Worm (Caenorhabditis elegans) whole organism, midembryonic: ENCODE results near the gene Y49F6C.8.

Source experiments
- T22C8.4 ChIP-seq: fragments of 200-800 bp; sonication (Bioruptor generic); IDR thresholded peaks from 2 replicates; pipeline ENCODE4 v1.3.6; 2022; ENCODE audit warnings: missing genetic modification characterization, missing compliant biosample characterization
- cog-1 ChIP-seq: sonication (generic microtip); optimal IDR thresholded peaks from 2 replicates; lab custom pipeline; 2016; ENCODE audit warnings: missing genetic modification characterization, missing compliant biosample characterization
- flt-1 ChIP-seq: fragments of 200-800 bp; sonication (Bioruptor generic); IDR thresholded peaks from 2 replicates; pipeline ENCODE4 v1.3.6; 2022; ENCODE audit warnings: missing genetic modification characterization, missing compliant biosample characterization
- klf-2 ChIP-seq: fragments of 200-800 bp; sonication (Bioruptor generic); conservative IDR thresholded peaks from 2 replicates; pipeline ENCODE4 v1.3.6; 2022; ENCODE audit warnings: missing genetic modification reagents, missing genetic modification characterization, missing compliant biosample characterization
- med-1 ChIP-seq: sonication (generic microtip); optimal IDR thresholded peaks from 2 replicates; lab custom pipeline; 2017; ENCODE audit warnings: missing genetic modification characterization, mild to moderate bottlenecking, missing compliant biosample characterization, antibody characterized with exemption, missing genetic modification reagents; ENCODE audit not compliant: insufficient read depth
- ref-1 ChIP-seq: fragments of 200-800 bp; sonication (Bioruptor generic); conservative IDR thresholded peaks from 2 replicates; pipeline ENCODE4 v1.3.6; 2022; ENCODE audit warnings: missing genetic modification reagents, missing genetic modification characterization, missing compliant biosample characterization
- tab-1 ChIP-seq: fragments of 200-800 bp; sonication (Bioruptor generic); IDR thresholded peaks from 2 replicates; pipeline ENCODE4 v1.3.6; 2022; ENCODE audit warnings: missing genetic modification characterization, missing compliant biosample characterization
- ztf-23 ChIP-seq: fragments of 200-800 bp; sonication (Bioruptor generic); IDR thresholded peaks from 2 replicates; pipeline ENCODE4 v1.3.6; 2022; ENCODE audit warnings: missing genetic modification reagents, missing genetic modification characterization, missing compliant biosample characterization
- ztf-29 ChIP-seq: fragments of 200-800 bp; sonication (Bioruptor generic); IDR thresholded peaks from 2 replicates; pipeline ENCODE4 v1.3.6; 2022; ENCODE audit warnings: missing genetic modification reagents, missing genetic modification characterization, missing compliant biosample characterization

Gene Y49F6C.8

DNA sequence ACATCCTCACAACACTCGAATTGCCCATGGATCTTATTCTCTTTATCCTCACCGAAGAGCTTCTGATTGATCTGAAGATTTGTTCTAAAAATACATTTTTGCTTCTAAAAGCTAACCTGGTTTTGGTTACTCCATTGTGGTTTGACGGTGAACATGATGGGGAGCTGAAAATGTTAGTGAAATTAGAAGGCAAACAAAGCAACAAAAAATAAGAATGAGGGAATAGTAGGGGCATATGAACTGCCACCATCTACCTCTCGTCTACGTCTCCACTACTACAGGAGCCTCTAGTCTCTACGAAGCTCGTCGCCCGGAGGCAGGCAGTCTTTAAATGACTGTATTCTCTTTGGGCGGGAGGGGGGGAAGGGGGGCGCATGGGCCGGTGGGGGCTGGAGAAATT is 15.8 kb upstream of the Y49F6C.8 start, which contains the start of gene T06D4.2:
Gene T06D4.2, minus strand, starts transcription at position 170 of the 400 bp plus-strand sequence.
- TF ChIP-seq ztf-29 (GFP tag; lab: Robert Waterston, UW) (no peak), klf-2 (GFP tag; lab: Robert Waterston, UW) (no peak), ref-1 (GFP tag; lab: Robert Waterston, UW) (no peak), cog-1 (tag; lab: Kevin White, UChicago) (no peak), tab-1 (GFP tag; lab: Robert Waterston, UW) (no peak), ztf-23 (GFP tag; lab: Robert Waterston, UW) (no peak), med-1 (GFP tag; lab: Kevin White, UChicago) (no peak), flt-1 (no peak), T22C8.4 (GFP tag; lab: Robert Waterston, UW) (no peak)

- TF ChIP-seq ztf-23 (GFP tag; lab: Robert Waterston, UW) = no peak
- TF ChIP-seq tab-1 (GFP tag; lab: Robert Waterston, UW) = no peak
- TF ChIP-seq med-1 (GFP tag; lab: Kevin White, UChicago) = no peak
- TF ChIP-seq ztf-29 (GFP tag; lab: Robert Waterston, UW) = no peak
- TF ChIP-seq T22C8.4 (GFP tag; lab: Robert Waterston, UW) = no peak
- no peak for TF ChIP-seq klf-2 (GFP tag; lab: Robert Waterston, UW)
- TF ChIP-seq ref-1 (GFP tag; lab: Robert Waterston, UW) = no peak
- TF ChIP-seq cog-1 (tag; lab: Kevin White, UChicago) = no peak
- TF ChIP-seq flt-1 = no peak
These were observed 13.2 kb upstream of the Y49F6C.8 start for ce11 chrII:3383116-3383515.

DNA sequence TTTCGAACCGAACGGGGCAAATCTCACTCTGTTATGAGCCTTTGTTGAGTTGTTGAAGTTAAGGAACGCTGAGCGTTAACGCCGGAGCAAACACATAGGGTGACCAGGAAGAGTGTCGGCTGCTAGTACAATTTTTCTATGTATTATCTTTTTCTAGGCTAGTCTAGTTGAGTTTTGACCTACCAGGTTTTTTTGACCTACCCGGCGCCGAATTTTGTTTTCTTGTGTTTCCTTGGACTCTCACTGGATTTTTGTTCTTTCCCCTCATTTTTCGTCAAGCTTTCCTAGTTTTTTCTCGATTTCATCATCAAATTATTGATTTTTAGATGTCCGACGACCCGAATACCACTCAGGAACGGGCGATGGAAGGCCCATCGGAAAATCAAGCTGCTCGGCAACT is 11.6 kb upstream of the Y49F6C.8 start, which contains the start of gene T06D4.1:
Gene T06D4.1, plus strand, starts transcription at position 321 of the 400 bp plus-strand sequence.
- TF ChIP-seq T22C8.4 (GFP tag; lab: Robert Waterston, UW) (no peak), cog-1 (tag; lab: Kevin White, UChicago) (no peak), med-1 (GFP tag; lab: Kevin White, UChicago) (no peak), flt-1 (no peak), klf-2 (GFP tag; lab: Robert Waterston, UW) (no peak), ztf-23 (GFP tag; lab: Robert Waterston, UW) (no peak)

ce11 chrII:3378275-3378674 is 8.4 kb upstream of the Y49F6C.8 start, which contains the start of gene Y49F6C.2:
Y49F6C.2 (plus strand) TSS chrII:3378575.
- TF ChIP-seq ztf-23 (GFP tag; lab: Robert Waterston, UW) = no peak
- no peak for TF ChIP-seq ref-1 (GFP tag; lab: Robert Waterston, UW)
- TF ChIP-seq klf-2 (GFP tag; lab: Robert Waterston, UW) = no peak
- TF ChIP-seq med-1 (GFP tag; lab: Kevin White, UChicago) = no peak
- TF ChIP-seq cog-1 (tag; lab: Kevin White, UChicago) = no peak
- TF ChIP-seq T22C8.4 (GFP tag; lab: Robert Waterston, UW) = no peak
- no peak for TF ChIP-seq tab-1 (GFP tag; lab: Robert Waterston, UW)
- TF ChIP-seq flt-1 = no peak
- TF ChIP-seq ztf-29 (GFP tag; lab: Robert Waterston, UW) = no peak

DNA sequence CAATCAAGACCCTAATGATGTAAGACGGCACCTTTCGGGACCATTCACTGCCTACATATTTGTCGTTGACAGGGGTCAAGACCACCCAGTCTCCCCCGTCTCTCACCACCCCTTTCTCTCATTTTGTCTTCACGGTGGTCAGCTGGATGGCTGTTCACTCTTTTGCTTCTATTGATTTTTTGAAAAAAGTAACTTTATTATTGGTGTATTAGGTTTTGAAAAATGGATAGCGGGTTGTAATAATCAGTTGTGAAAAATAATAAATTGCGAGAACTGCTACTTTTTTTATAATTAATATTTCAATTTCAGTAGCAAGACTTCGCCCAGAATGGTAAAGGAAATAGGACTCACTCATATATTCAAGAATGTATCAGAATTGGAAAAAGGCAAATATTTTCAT is 6.9 kb upstream of the Y49F6C.8 start, which contains the start of gene bath-9:
Gene bath-9, plus strand, starts transcription at position 301 of the 400 bp plus-strand sequence.
- TF ChIP-seq tab-1 (GFP tag; lab: Robert Waterston, UW) = no peak
- TF ChIP-seq ref-1 (GFP tag; lab: Robert Waterston, UW) = no peak
- no peak for TF ChIP-seq T22C8.4 (GFP tag; lab: Robert Waterston, UW)
- no peak for TF ChIP-seq cog-1 (tag; lab: Kevin White, UChicago)
- no peak for TF ChIP-seq ztf-23 (GFP tag; lab: Robert Waterston, UW)

ce11 chrII:3375302-3375701 is 5.4 kb upstream of the Y49F6C.8 start:
- TF ChIP-seq cog-1 (tag; lab: Kevin White, UChicago) = no peak
- TF ChIP-seq ref-1 (GFP tag; lab: Robert Waterston, UW) = no peak
- TF ChIP-seq T22C8.4 (GFP tag; lab: Robert Waterston, UW) = no peak
- TF ChIP-seq klf-2 (GFP tag; lab: Robert Waterston, UW) = no peak
- no peak for TF ChIP-seq tab-1 (GFP tag; lab: Robert Waterston, UW)

DNA sequence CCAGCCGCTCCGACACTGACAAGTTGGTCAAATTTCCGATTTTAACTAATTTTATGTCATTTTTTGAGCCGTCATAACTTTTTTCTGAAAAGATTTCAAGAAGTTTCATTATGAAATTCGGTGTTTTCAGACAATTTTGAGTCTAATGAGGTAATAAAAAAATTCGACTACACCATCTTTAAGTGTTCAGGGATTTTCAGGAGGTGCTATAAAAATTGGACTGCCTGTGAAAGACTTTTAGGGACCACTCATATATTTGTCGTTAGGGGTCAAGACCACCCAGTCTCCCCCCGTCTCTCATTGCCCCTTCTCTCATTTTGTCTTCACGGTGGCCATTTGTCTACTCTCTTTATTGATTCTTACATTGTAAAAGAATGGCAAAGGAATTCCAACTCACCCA is 4.9 kb upstream of the Y49F6C.8 start, which contains the start of gene bath-10:
Gene bath-10, plus strand, starts transcription at position 301 of the 400 bp plus-strand sequence.
- TF ChIP-seq klf-2 (GFP tag; lab: Robert Waterston, UW) = no peak
- TF ChIP-seq tab-1 (GFP tag; lab: Robert Waterston, UW) = no peak
- TF ChIP-seq ztf-23 (GFP tag; lab: Robert Waterston, UW) = no peak
- no peak for TF ChIP-seq ztf-29 (GFP tag; lab: Robert Waterston, UW)
- TF ChIP-seq med-1 (GFP tag; lab: Kevin White, UChicago) = no peak
- TF ChIP-seq T22C8.4 (GFP tag; lab: Robert Waterston, UW) = no peak
- TF ChIP-seq flt-1 = no peak
- no peak for TF ChIP-seq cog-1 (tag; lab: Kevin White, UChicago)
- no peak for TF ChIP-seq ref-1 (GFP tag; lab: Robert Waterston, UW)

DNA sequence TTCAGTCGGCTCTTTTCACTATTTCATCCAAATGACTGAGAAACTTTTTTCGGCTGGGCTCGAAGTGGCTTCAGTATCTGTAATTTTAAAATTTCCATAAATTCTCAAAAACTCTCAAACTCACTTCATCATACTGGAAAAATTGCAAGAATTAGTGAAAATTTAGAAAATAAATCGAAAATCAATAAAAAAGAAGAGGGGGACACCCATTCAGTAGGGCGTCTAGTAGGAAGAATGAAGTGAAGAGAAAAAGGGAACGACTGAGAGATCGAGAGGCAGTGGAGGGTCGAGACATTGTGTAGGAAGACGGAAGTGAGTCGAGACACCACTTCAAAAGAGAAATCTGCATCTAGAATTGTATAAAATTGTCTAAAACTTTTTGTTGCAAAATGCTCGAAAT is 4.0 kb upstream of the Y49F6C.8 start:
- TF ChIP-seq flt-1 (no peak), klf-2 (GFP tag; lab: Robert Waterston, UW) (no peak), T22C8.4 (GFP tag; lab: Robert Waterston, UW) (no peak), ztf-23 (GFP tag; lab: Robert Waterston, UW) (no peak), cog-1 (tag; lab: Kevin White, UChicago) (no peak), tab-1 (GFP tag; lab: Robert Waterston, UW) (no peak), ztf-29 (GFP tag; lab: Robert Waterston, UW) (no peak), ref-1 (GFP tag; lab: Robert Waterston, UW) (no peak), med-1 (GFP tag; lab: Kevin White, UChicago) (no peak)

ce11 chrII:3371010-3371409 is 1.1 kb upstream of the Y49F6C.8 start, which contains the start of gene bath-23:
bath-23 (plus strand) TSS chrII:3371310.
- TF ChIP-seq cog-1 (tag; lab: Kevin White, UChicago) = no peak
- TF ChIP-seq klf-2 (GFP tag; lab: Robert Waterston, UW) = no peak
- TF ChIP-seq med-1 (GFP tag; lab: Kevin White, UChicago) = no peak
- no peak for TF ChIP-seq T22C8.4 (GFP tag; lab: Robert Waterston, UW)
- no peak for TF ChIP-seq ztf-23 (GFP tag; lab: Robert Waterston, UW)
- TF ChIP-seq ztf-29 (GFP tag; lab: Robert Waterston, UW) = no peak
- TF ChIP-seq tab-1 (GFP tag; lab: Robert Waterston, UW) = no peak
- TF ChIP-seq ref-1 (GFP tag; lab: Robert Waterston, UW) = no peak
- TF ChIP-seq flt-1 = no peak
